Worm (Caenorhabditis elegans): ENCODE data around the gene acp-4.

- TF ChIP-seq klf-2 (GFP tag; conservative IDR thresholded peaks at IDR 0.05) (no peak), ztf-29 (GFP tag; IDR thresholded peaks at IDR 0.05) (no peak)
Measured at ce11 chrII:8440097-8440496, 5.2 kb upstream of the acp-4 start.
